Worm (Caenorhabditis elegans) whole organism, L4 larva: Measurements from ENCODE around the gene T05E12.3.

Experiments
- ama-1 ChIP-seq: fragments of 150-350 bp; optimal IDR thresholded peaks from 2 replicates; lab custom pipeline; 2014; ENCODE audit warnings: inconsistent platforms, mixed read lengths
- lin-39 ChIP-seq: fragments of 150-350 bp; optimal IDR thresholded peaks from 2 replicates; lab custom pipeline; 2014; ENCODE audit warnings: missing biosample characterization, missing genetic modification reagents, missing genetic modification characterization
- nhr-28 ChIP-seq: fragments of 150-350 bp; optimal IDR thresholded peaks from 2 replicates; lab custom pipeline; 2014; ENCODE audit warnings: missing biosample characterization, missing genetic modification characterization
- nhr-76 ChIP-seq: fragments of 150-350 bp; optimal IDR thresholded peaks from 2 replicates; lab custom pipeline; 2014; ENCODE audit warnings: missing biosample characterization, missing genetic modification characterization
- zag-1 ChIP-seq: fragments of 150-350 bp; optimal IDR thresholded peaks from 2 replicates; lab custom pipeline; 2014; ENCODE audit warnings: missing biosample characterization, missing genetic modification characterization

- TF ChIP-seq nhr-28 (tag; lab: Kevin White, UChicago) = no peak
- TF ChIP-seq lin-39 (tag; lab: Kevin White, UChicago) = no peak
- TF ChIP-seq zag-1 (tag; lab: Kevin White, UChicago) = no peak
- TF ChIP-seq nhr-76 (tag; lab: Kevin White, UChicago) = no peak
- TF ChIP-seq ama-1 (lab: Kevin White, UChicago) = no peak
Observed at ce11 chrV:17089342-17089741, 11.6 kb upstream of the T05E12.3 start, which contains the start of gene T05E12.6.
